Fruit fly (Drosophila melanogaster): ENCODE measurements around the gene pn.

dm6 chrX:2196086-2196732 lies 15.2 kb downstream of the pn start:
- no peak for TF ChIP-seq chinmo (GFP tag; IDR thresholded peaks at IDR 0.05; ENCODE audit: partially characterized antibody)
- no peak for TF ChIP-seq toy (GFP tag; IDR thresholded peaks at IDR 0.05)
- no peak for TF ChIP-seq CG33213 (GFP tag; optimal IDR thresholded peaks at IDR 0.05)
- no peak for TF ChIP-seq Hr3 (GFP tag; optimal IDR thresholded peaks at IDR 0.05)
- TF ChIP-seq grn (GFP tag; optimal IDR thresholded peaks at IDR 0.05), result no peak
- no peak for TF ChIP-seq CG30431 (GFP tag; optimal IDR thresholded peaks at IDR 0.05)
- no peak for TF ChIP-seq Lpt (GFP tag; optimal IDR thresholded peaks at IDR 0.05)
- no peak for TF ChIP-seq CG1603 (tag; optimal IDR thresholded peaks at IDR 0.05)
